Worm (Caenorhabditis elegans): Measurements from ENCODE around the gene ins-2.

ce11 chrII:5964962-5965361 lies 23.4 kb upstream of the ins-2 start:
- TF ChIP-seq hnd-1 (tag; optimal IDR thresholded peaks at IDR 0.05): no peak
- TF ChIP-seq ama-1 (optimal IDR thresholded peaks at IDR 0.05): no peak

Measured in whole organism, early embryonic.